Worm (Caenorhabditis elegans) whole organism, mixed stage, embryonic: ENCODE measurements around the gene Y77E11A.16.

Experiments used
- nhr-2 ChIP-seq: fragments of 150-350 bp; optimal IDR thresholded peaks from 2 replicates; lab custom pipeline; 2014; ENCODE audit warnings: missing biosample characterization, missing genetic modification characterization
- nhr-237 ChIP-seq: fragments of 150-350 bp; optimal IDR thresholded peaks from 2 replicates; lab custom pipeline; 2014; ENCODE audit warnings: missing biosample characterization, missing genetic modification characterization
- nhr-76 ChIP-seq: sonication (generic microtip); optimal IDR thresholded peaks from 2 replicates; lab custom pipeline; 2017; ENCODE audit warnings: missing biosample characterization, missing genetic modification characterization
- ztf-11 ChIP-seq: fragments of 150-350 bp; optimal IDR thresholded peaks from 2 replicates; lab custom pipeline; 2014; ENCODE audit warnings: missing biosample characterization, missing genetic modification characterization

- TF ChIP-seq nhr-237 = no peak
- TF ChIP-seq ztf-11 (tag; lab: Kevin White, UChicago) = no peak
- no peak for TF ChIP-seq nhr-2 (tag; lab: Kevin White, UChicago)
- no peak for TF ChIP-seq nhr-76 (tag; lab: Kevin White, UChicago)
Measured at ce11 chrIV:1437625-1438024, 47.6 kb upstream of the Y77E11A.16 start.
